Worm (Caenorhabditis elegans) whole organism, late embryonic: Measurements from ENCODE around the gene srz-19.

Experiments
- C38D4.7 ChIP-seq: fragments of 200-800 bp; sonication (Bioruptor generic); optimal IDR thresholded peaks from 2 replicates; lab custom pipeline; 2018; ENCODE audit warnings: mild to moderate bottlenecking, missing genetic modification characterization, moderate library complexity, missing compliant biosample characterization
- npax-4 ChIP-seq: sonication (generic microtip); optimal IDR thresholded peaks from 2 replicates; lab custom pipeline; 2016; ENCODE audit warnings: missing genetic modification characterization, missing compliant biosample characterization

DNA sequence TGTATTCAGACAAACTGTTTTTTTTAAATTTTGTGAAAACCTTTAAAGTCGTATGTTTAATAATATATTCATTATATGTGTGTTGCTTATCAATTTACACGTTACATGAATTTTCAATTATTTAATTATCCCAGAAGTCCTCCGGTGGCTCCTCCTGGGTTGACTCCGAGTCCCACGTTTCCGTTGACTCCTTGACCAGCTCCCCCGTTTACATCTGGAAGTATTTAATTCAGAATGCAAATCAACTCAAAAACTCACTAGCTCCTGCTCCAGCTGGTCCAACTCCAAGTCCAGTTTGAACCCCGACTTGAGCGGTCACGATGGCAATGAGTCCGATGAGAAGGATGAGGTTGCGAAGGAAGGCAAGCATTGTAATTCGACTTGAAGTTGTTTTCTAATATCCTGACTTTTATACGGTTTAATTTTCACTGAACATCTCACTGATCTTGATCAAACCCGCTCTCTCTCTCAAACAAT lies 25.6 kb upstream of the srz-19 start, which contains the start of gene F56D6.8:
- TF ChIP-seq C38D4.7 (no peak), npax-4 (tag; lab: Kevin White, UChicago) (no peak)
